Fruit fly (Drosophila melanogaster) Kc167 (cell line): ENCODE measurements around the gene sba.

ENCODE experiments used
- insv ChIP-seq: fragments of >200 bp; optimal IDR thresholded peaks from 3 replicates; lab custom pipeline; 2018; ENCODE audit warnings: missing external identifiers
- ttk ChIP-seq: sonication (Bioruptor generic); optimal IDR thresholded peaks from 2 replicates; lab custom pipeline; 2017; ENCODE audit warnings: missing external identifiers

DNA sequence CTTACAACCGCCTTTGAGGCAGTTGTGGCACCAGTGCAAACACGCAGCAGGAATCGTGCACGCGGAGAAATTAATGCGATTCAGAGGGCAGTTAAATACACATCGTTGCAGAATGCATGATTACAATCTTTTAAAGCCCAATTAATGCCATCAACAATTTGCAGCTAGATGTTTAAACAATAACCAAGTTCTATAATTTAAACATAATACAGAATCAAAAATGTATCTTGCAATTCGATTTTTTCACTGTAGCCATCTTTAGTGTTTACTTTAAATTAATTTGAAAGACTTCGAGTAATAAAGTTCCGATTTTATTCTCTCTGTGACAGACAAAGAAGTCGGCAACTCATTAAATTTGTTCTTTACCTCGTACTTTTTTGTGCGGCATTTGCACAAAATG lies 6.8 kb downstream of the sba start:
- TF ChIP-seq ttk (lab: Kevin White, UChicago) (no peak), insv (lab: Kevin White, UChicago) (no peak)
